Worm (Caenorhabditis elegans) whole organism, late embryonic: ENCODE results near the gene R11F4.2.

Experiments used
- C08G9.2 ChIP-seq: sonication (generic microtip); optimal IDR thresholded peaks from 2 replicates; lab custom pipeline; 2016; ENCODE audit warnings: mild to moderate bottlenecking, missing genetic modification characterization, moderate library complexity, missing compliant biosample characterization
- C38D4.7 ChIP-seq: fragments of 200-800 bp; sonication (Bioruptor generic); optimal IDR thresholded peaks from 2 replicates; lab custom pipeline; 2018; ENCODE audit warnings: mild to moderate bottlenecking, missing genetic modification characterization, moderate library complexity, missing compliant biosample characterization
- F13H6.1 ChIP-seq: sonication (generic microtip); optimal IDR thresholded peaks from 2 replicates; lab custom pipeline; 2016; ENCODE audit warnings: missing genetic modification characterization, missing compliant biosample characterization
- K09A11.1 ChIP-seq: sonication (generic microtip); optimal IDR thresholded peaks from 2 replicates; lab custom pipeline; 2017; ENCODE audit warnings: antibody characterized with exemption, mild to moderate bottlenecking, missing genetic modification characterization, missing compliant biosample characterization; ENCODE audit not compliant: insufficient read depth
- Y22D7AL.16 ChIP-seq: sonication (generic microtip); optimal IDR thresholded peaks from 2 replicates; lab custom pipeline; 2016; ENCODE audit warnings: missing genetic modification characterization, missing compliant biosample characterization
- ahr-1 ChIP-seq: sonication (generic microtip); optimal IDR thresholded peaks from 2 replicates; lab custom pipeline; 2016; ENCODE audit warnings: missing genetic modification characterization, missing compliant biosample characterization
- ama-1 ChIP-seq: fragments of 150-350 bp; optimal IDR thresholded peaks from 2 replicates; lab custom pipeline; 2014
- ceh-14 ChIP-seq: sonication (generic microtip); optimal IDR thresholded peaks from 2 replicates; lab custom pipeline; 2016; ENCODE audit warnings: missing genotype, missing genetic modification characterization, missing compliant biosample characterization
- ceh-18 ChIP-seq: sonication (generic microtip); optimal IDR thresholded peaks from 2 replicates; lab custom pipeline; 2016; ENCODE audit warnings: missing genetic modification characterization, missing compliant biosample characterization
- ceh-2 ChIP-seq: sonication (generic microtip); optimal IDR thresholded peaks from 2 replicates; lab custom pipeline; 2016; ENCODE audit warnings: missing genotype, missing genetic modification characterization, missing compliant biosample characterization
- ceh-24 ChIP-seq: sonication (generic microtip); optimal IDR thresholded peaks from 2 replicates; lab custom pipeline; 2016; ENCODE audit warnings: mild to moderate bottlenecking, missing genetic modification characterization, missing compliant biosample characterization
- ceh-30 ChIP-seq: fragments of 150-350 bp; optimal IDR thresholded peaks from 2 replicates; lab custom pipeline; 2014; ENCODE audit warnings: missing biosample characterization, missing genetic modification characterization
- ceh-31 ChIP-seq: sonication (generic microtip); optimal IDR thresholded peaks from 2 replicates; lab custom pipeline; 2016; ENCODE audit warnings: missing genetic modification characterization, missing compliant biosample characterization
- ceh-34 ChIP-seq: sonication (generic microtip); optimal IDR thresholded peaks from 2 replicates; lab custom pipeline; 2016; ENCODE audit warnings: mild to moderate bottlenecking, missing genetic modification characterization, missing compliant biosample characterization
- ceh-45 ChIP-seq: fragments of 200-800 bp; sonication (Bioruptor generic); IDR thresholded peaks from 2 replicates; pipeline ENCODE4 v1.3.6; 2022; ENCODE audit warnings: missing genetic modification reagents, missing genetic modification characterization, missing compliant biosample characterization
- ceh-48 ChIP-seq: sonication (generic microtip); optimal IDR thresholded peaks from 2 replicates; lab custom pipeline; 2016; ENCODE audit warnings: missing genetic modification characterization, inconsistent platforms, missing compliant biosample characterization
- ceh-9 ChIP-seq: sonication (generic microtip); optimal IDR thresholded peaks from 2 replicates; lab custom pipeline; 2016; ENCODE audit warnings: mild to moderate bottlenecking, missing genetic modification characterization, inconsistent platforms, missing compliant biosample characterization
- dmd-4 ChIP-seq: sonication (generic microtip); optimal IDR thresholded peaks from 2 replicates; lab custom pipeline; 2016; ENCODE audit warnings: borderline replicate concordance, missing genetic modification characterization, missing compliant biosample characterization
- dve-1 ChIP-seq: sonication (generic microtip); optimal IDR thresholded peaks from 2 replicates; lab custom pipeline; 2017; ENCODE audit warnings: antibody characterized with exemption, mild to moderate bottlenecking, missing genetic modification characterization, missing compliant biosample characterization
- eyg-1 ChIP-seq: sonication (generic microtip); optimal IDR thresholded peaks from 2 replicates; lab custom pipeline; 2016; ENCODE audit warnings: missing genotype, missing genetic modification characterization, missing compliant biosample characterization
- fax-1 ChIP-seq: sonication (generic microtip); optimal IDR thresholded peaks from 2 replicates; lab custom pipeline; 2016; ENCODE audit warnings: missing genotype, missing genetic modification characterization, missing compliant biosample characterization
- gmeb-2 ChIP-seq: sonication (generic microtip); optimal IDR thresholded peaks from 2 replicates; lab custom pipeline; 2016; ENCODE audit warnings: missing genetic modification characterization, inconsistent platforms, missing compliant biosample characterization
- hlh-30 ChIP-seq: sonication (generic microtip); optimal IDR thresholded peaks from 2 replicates; lab custom pipeline; 2017; ENCODE audit warnings: antibody characterized with exemption, missing genetic modification characterization, missing compliant biosample characterization; ENCODE audit not compliant: insufficient read depth
- hlh-6 ChIP-seq: sonication (generic microtip); optimal IDR thresholded peaks from 2 replicates; lab custom pipeline; 2016; ENCODE audit warnings: missing genotype, missing genetic modification characterization, missing compliant biosample characterization
- lim-6 ChIP-seq: sonication (generic microtip); optimal IDR thresholded peaks from 2 replicates; lab custom pipeline; 2016; ENCODE audit warnings: missing genetic modification characterization, missing compliant biosample characterization
- madf-2 ChIP-seq: sonication (generic microtip); optimal IDR thresholded peaks from 2 replicates; lab custom pipeline; 2017; ENCODE audit warnings: missing genetic modification characterization, missing compliant biosample characterization
- nfya-1 ChIP-seq: sonication (generic microtip); optimal IDR thresholded peaks from 2 replicates; lab custom pipeline; 2017; ENCODE audit warnings: missing genetic modification characterization, mild to moderate bottlenecking, missing compliant biosample characterization, antibody characterized with exemption, moderate library complexity
- nhr-232 ChIP-seq: sonication (generic microtip); optimal IDR thresholded peaks from 2 replicates; lab custom pipeline; 2016; ENCODE audit warnings: missing genetic modification characterization, missing compliant biosample characterization
- pag-3 ChIP-seq: sonication (generic microtip); optimal IDR thresholded peaks from 2 replicates; lab custom pipeline; 2016; ENCODE audit warnings: missing compliant biosample characterization, missing genetic modification characterization, borderline replicate concordance
- pax-1 ChIP-seq: fragments of 150-350 bp; optimal IDR thresholded peaks from 2 replicates; lab custom pipeline; 2014; ENCODE audit warnings: missing biosample characterization, missing genetic modification characterization
- pha-2 ChIP-seq: sonication (generic microtip); optimal IDR thresholded peaks from 2 replicates; lab custom pipeline; 2017; ENCODE audit warnings: mild to moderate bottlenecking, missing genetic modification characterization, missing compliant biosample characterization
- sdc-2 ChIP-seq: sonication (generic microtip); optimal IDR thresholded peaks from 2 replicates; lab custom pipeline; 2016; ENCODE audit warnings: missing genotype, missing genetic modification characterization, missing compliant biosample characterization
- sox-2 ChIP-seq: fragments of 200-800 bp; sonication (Bioruptor generic); IDR thresholded peaks from 2 replicates; pipeline ENCODE4 v1.3.6; 2022; ENCODE audit warnings: missing genetic modification reagents, missing genetic modification characterization, missing compliant biosample characterization
- tbx-2 ChIP-seq: sonication (generic microtip); optimal IDR thresholded peaks from 2 replicates; lab custom pipeline; 2016; ENCODE audit warnings: missing genetic modification characterization, missing compliant biosample characterization
- tbx-7 ChIP-seq: sonication (generic microtip); optimal IDR thresholded peaks from 2 replicates; lab custom pipeline; 2016; ENCODE audit warnings: missing genotype, missing genetic modification characterization, missing compliant biosample characterization
- ttx-3 ChIP-seq: sonication (generic microtip); optimal IDR thresholded peaks from 2 replicates; lab custom pipeline; 2016; ENCODE audit warnings: missing genetic modification reagents, missing genetic modification characterization, missing compliant biosample characterization
- ztf-16 ChIP-seq: sonication (generic microtip); optimal IDR thresholded peaks from 2 replicates; lab custom pipeline; 2017; ENCODE audit warnings: missing genetic modification characterization, missing compliant biosample characterization

Gene R11F4.2

DNA sequence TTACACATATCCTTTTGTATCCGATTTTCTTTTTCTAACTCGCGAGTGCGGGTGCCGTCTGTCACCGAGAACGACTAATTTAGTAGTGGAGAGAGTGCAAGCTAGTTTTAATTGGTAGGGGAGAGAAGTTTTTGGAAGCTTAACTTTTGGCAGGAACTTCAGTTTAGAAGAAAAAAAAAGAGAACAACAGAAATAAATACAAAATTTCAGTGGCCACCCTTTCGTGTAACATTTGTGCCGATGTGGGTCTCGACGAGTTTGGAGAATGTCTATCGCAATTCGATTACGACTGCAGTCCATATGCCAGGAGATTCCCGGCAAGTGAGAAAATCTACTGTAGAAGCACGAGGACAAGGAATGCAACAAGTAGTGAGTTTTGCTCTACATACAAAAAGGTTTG, 14.7 kb upstream of the R11F4.2 start:
- no peak for TF ChIP-seq ahr-1 (tag; lab: Kevin White, UChicago)
- TF ChIP-seq ttx-3 (tag; lab: Kevin White, UChicago) = no peak
- TF ChIP-seq ceh-45 (GFP tag; lab: Robert Waterston, UW) = no peak
- TF ChIP-seq hlh-30 (tag; lab: Kevin White, UChicago) = no peak
- TF ChIP-seq madf-2 (tag; lab: Kevin White, UChicago) = no peak
- no peak for TF ChIP-seq Y22D7AL.16 (tag; lab: Kevin White, UChicago)

DNA sequence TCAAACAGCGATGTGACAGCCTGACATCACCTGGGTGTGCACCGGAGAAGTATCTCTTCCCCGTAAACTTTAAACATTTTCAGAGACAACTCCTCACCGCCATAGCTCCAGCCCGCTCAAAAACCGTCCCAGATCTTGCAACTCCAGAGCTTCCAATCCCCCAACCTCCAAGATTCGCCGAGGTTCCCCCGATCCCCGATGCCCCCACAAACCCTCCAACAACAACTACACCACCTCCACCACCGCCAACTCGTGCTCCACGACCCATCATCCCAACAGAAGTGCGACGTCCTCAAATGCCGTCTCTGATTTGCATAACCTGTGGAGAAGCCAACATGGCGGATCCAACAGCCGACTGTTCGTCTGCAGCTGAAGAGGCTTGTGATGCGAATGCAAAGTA, 11.8 kb upstream of the R11F4.2 start:
- TF ChIP-seq ceh-24 (tag; lab: Kevin White, UChicago) (no peak), lim-6 (no peak), nfya-1 (no peak), fax-1 (tag; lab: Kevin White, UChicago) (no peak), hlh-30 (tag; lab: Kevin White, UChicago) (no peak), pax-1 (tag; lab: Kevin White, UChicago) (no peak), tbx-2 (tag; lab: Kevin White, UChicago) (no peak), C08G9.2 (tag; lab: Kevin White, UChicago) (no peak), tbx-7 (tag; lab: Kevin White, UChicago) (no peak), ceh-31 (tag; lab: Kevin White, UChicago) (no peak), ceh-48 (tag; lab: Kevin White, UChicago) (no peak), ceh-34 (tag; lab: Kevin White, UChicago) (no peak), F13H6.1 (tag; lab: Kevin White, UChicago) (no peak), C38D4.7 (GFP tag; lab: Kevin White, UChicago) (no peak), ceh-9 (no peak), dve-1 (no peak), ahr-1 (tag; lab: Kevin White, UChicago) (no peak), ceh-30 (no peak), ztf-16 (no peak), sdc-2 (tag; lab: Kevin White, UChicago) (no peak)

DNA sequence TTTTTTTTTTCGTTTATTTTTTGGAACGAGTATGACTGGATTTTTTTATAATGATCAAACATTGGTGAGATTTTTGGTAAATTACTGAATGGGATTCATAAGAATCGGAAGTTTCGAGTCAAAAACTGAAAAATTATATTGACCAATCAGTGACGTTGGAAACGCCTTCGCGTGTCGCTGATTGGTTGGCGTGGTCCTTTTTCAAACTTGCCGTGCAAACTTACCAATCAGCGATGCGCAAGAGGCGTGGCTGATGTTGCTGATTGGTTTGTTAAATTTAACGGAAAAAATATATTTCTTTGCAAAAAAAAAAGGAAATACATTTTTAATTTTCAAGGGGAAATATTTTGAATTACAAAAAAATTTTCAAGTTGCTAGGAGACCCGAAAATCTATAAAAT, 8.1 kb upstream of the R11F4.2 start:
- TF ChIP-seq ahr-1 (tag; lab: Kevin White, UChicago) (no peak), sox-2 (GFP tag; lab: Robert Waterston, UW) (no peak), ceh-2 (tag; lab: Kevin White, UChicago) (no peak), nfya-1 (peak; percentile 91)

DNA sequence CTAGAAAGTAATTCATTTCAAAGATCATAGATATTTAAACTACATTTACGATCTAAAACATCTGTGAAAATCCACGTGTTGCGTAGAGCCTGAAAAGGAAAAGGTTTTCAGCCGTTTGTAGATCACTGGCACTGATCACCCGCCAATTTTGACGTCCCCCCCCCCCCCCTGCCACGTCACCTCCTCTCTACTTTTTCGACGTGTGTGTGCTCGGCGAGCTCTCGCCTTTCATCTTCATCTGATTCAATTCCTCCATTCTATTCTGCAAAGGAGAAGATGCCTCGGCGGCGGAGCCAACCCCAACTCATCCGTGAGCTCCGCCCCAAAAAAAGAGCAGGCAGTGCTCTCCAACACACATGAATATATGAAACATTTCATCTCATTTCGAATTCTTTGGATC, 1.7 kb upstream of the R11F4.2 start:
- no peak for TF ChIP-seq ceh-24 (tag; lab: Kevin White, UChicago)
- no peak for TF ChIP-seq ceh-18
- TF ChIP-seq ceh-14 (tag; lab: Kevin White, UChicago) = no peak
- no peak for TF ChIP-seq ceh-48 (tag; lab: Kevin White, UChicago)
- no peak for TF ChIP-seq gmeb-2 (tag; lab: Kevin White, UChicago)
- no peak for TF ChIP-seq ceh-2 (tag; lab: Kevin White, UChicago)
- no peak for TF ChIP-seq pha-2
- TF ChIP-seq dmd-4 = no peak
- no peak for TF ChIP-seq hlh-6 (tag; lab: Kevin White, UChicago)
- no peak for TF ChIP-seq tbx-7 (tag; lab: Kevin White, UChicago)
- TF ChIP-seq K09A11.1 = no peak
- TF ChIP-seq ama-1 = no peak
- no peak for TF ChIP-seq pag-3 (tag; lab: Kevin White, UChicago)
- no peak for TF ChIP-seq nhr-232 (tag; lab: Kevin White, UChicago)

DNA sequence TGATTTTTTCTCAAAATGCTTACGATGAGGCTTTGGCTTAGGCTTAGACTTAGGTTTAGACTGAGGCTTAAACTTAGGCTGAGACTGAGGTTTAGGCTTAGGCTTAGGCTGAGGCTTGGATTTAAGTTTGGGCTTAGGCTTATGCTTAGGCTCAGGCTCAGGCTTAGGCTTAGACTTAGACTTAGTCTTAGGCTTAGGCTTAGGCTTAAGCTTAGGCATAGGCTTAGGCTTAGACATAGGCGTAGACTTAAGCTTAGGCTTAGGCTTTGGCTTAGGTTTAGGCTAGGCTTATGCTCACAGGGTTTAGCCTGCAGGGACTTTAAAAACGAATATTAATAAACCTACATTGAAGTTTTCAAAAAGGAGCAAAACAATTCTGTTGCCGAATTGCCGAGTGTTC, 963 bp upstream of the R11F4.2 start:
- TF ChIP-seq C08G9.2 (tag; lab: Kevin White, UChicago) = no peak
- no peak for TF ChIP-seq eyg-1 (tag; lab: Kevin White, UChicago)
- TF ChIP-seq hlh-30 (tag; lab: Kevin White, UChicago) = no peak
- TF ChIP-seq dve-1 = peak; percentile 65
